Fruit fly (Drosophila melanogaster) whole organism: ENCODE data around the gene brv2.

Source experiments
- CG8478 ChIP-seq: fragments of >200 bp; optimal IDR thresholded peaks from 2 replicates; lab custom pipeline; 2018; ENCODE audit warnings: inconsistent platforms
- Dll ChIP-seq: fragments of >200 bp; optimal IDR thresholded peaks from 2 replicates; lab custom pipeline; 2017
- EcR ChIP-seq, 2 experiments: fragments of >200 bp; optimal IDR thresholded peaks; 2 replicates each; lab custom pipeline; 2017; ENCODE audit warnings: missing biosample characterization in 2 of 2, missing genetic modification characterization in 2 of 2, missing genetic modification reagents in 2 of 2
- pan ChIP-seq: fragments of >200 bp; optimal IDR thresholded peaks from 2 replicates; lab custom pipeline; 2017
- psq ChIP-seq: fragments of >200 bp; optimal IDR thresholded peaks from 2 replicates; lab custom pipeline; 2017
- usp ChIP-seq: fragments of >200 bp; optimal IDR thresholded peaks from 2 replicates; lab custom pipeline; 2017; ENCODE audit warnings: missing biosample characterization, missing genetic modification characterization, mixed read lengths

brv2 gene

dm6 chr3L:17339122-17339521 is 5.4 kb downstream of the brv2 start, which contains the start of gene CG6479:
Gene CG6479, minus strand, starts transcription at chr3L:17339262.
- no peak for TF ChIP-seq psq (lab: Kevin White, UChicago)
- TF ChIP-seq Dll: no peak
- TF ChIP-seq CG8478 (lab: Kevin White, UChicago): no peak
- no peak for TF ChIP-seq usp (GFP tag; lab: Kevin White, UChicago)
- no peak for TF ChIP-seq EcR (GFP tag; optimal IDR thresholded peaks at IDR 0.05; lab: Kevin White, UChicago)
- no peak for TF ChIP-seq pan (lab: Kevin White, UChicago)

DNA sequence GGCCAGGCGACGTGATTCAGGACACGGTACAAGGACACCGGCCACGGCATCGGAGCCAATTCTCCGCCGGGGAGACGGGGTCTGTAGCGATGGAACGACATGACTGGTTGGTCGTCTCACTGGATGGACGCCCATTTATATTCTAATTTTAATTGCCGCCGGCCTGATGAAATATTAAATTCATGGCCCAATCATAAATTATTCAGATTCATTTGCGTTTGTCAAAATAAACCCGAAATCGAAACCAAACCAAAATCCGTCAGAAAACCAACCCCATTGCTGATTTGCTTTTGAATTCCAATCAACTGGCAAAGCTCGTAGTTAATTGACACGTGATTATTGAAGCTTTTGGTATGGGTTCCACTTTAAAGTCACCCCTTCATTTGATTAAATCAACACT is 15.4 kb downstream of the brv2 start, which contains the start of gene Or74a:
Gene Or74a (minus strand): TSS at position 101 of the 400 bp plus-strand sequence.
- TF ChIP-seq usp (GFP tag; lab: Kevin White, UChicago) (no peak), EcR (GFP tag; optimal IDR thresholded peaks at IDR 0.05; lab: Kevin White, UChicago) (no peak), psq (lab: Kevin White, UChicago) (no peak)

DNA sequence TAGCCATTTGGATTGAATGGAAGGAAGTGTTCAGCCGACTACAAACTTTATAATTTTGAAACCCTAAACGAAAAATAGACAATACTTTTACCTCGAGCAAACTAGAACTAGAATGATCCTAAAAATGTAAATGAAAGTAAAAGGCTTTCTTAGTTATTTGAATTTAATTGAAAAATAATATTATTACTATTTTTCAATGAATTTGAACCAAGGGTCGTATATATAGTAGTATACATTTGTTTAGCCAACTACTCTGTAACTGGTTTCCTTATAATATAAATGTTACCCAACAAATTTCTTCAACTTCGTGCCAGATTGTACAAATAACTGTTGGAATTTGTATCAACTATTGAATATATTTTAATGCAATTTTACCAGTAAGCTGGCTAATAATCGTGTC is 19.1 kb downstream of the brv2 start, which contains the start of gene CG13725:
Gene CG13725 (minus strand): TSS at position 101 of the 400 bp plus-strand sequence.
- no peak for TF ChIP-seq usp (GFP tag; lab: Kevin White, UChicago)
- TF ChIP-seq psq (lab: Kevin White, UChicago): no peak
- no peak for TF ChIP-seq EcR (GFP tag; optimal IDR thresholded peaks at IDR 0.05; lab: Kevin White, UChicago)
- no peak for TF ChIP-seq CG8478 (lab: Kevin White, UChicago)
- TF ChIP-seq Dll: no peak
- TF ChIP-seq pan (lab: Kevin White, UChicago): no peak

- TF ChIP-seq Dll: no peak
- TF ChIP-seq CG8478 (lab: Kevin White, UChicago): no peak
Measured at dm6 chr3L:17322541-17322940, 22.0 kb downstream of the brv2 start, which contains the start of gene CG13724. Gene CG13724, plus strand, starts transcription at chr3L:17322841.

dm6 chr3L:17320711-17321110 is 23.8 kb downstream of the brv2 start, which contains the start of gene ND-24L:
Gene ND-24L, minus strand, starts transcription at chr3L:17320811.
- TF ChIP-seq usp (GFP tag; lab: Kevin White, UChicago) (no peak), pan (lab: Kevin White, UChicago) (no peak), CG8478 (lab: Kevin White, UChicago) (no peak)

DNA sequence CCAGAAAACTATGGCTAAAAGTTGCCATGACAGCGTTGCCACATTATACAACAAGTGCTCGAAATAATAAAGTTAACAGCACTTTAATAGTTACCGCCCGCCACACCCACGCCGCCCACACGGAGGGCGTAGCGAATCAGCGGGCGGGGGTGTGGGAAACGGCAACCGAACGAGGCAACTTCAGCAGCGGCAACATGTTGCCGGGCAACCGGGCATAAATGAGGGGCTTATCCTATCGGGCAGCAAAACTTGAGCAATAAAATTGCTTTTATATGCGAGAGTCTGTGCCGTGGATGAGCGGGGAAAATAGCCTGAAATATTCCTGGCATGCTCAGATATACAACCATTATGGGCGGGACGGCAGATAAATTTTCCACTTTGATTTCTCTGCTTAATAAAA is 28.3 kb downstream of the brv2 start:
- TF ChIP-seq EcR (GFP tag; optimal IDR thresholded peaks at IDR 0.05; lab: Kevin White, UChicago): no peak
- no peak for TF ChIP-seq psq (lab: Kevin White, UChicago)
- TF ChIP-seq pan (lab: Kevin White, UChicago): no peak
- no peak for TF ChIP-seq CG8478 (lab: Kevin White, UChicago)
- no peak for TF ChIP-seq usp (GFP tag; lab: Kevin White, UChicago)
- TF ChIP-seq Dll: no peak

dm6 chr3L:17310509-17310908 is 34.0 kb downstream of the brv2 start:
- TF ChIP-seq psq (lab: Kevin White, UChicago) (no peak), EcR (GFP tag; optimal IDR thresholded peaks at IDR 0.05; lab: Kevin White, UChicago) (no peak), Dll (no peak), usp (GFP tag; lab: Kevin White, UChicago) (no peak), CG8478 (lab: Kevin White, UChicago) (no peak), pan (lab: Kevin White, UChicago) (no peak)

dm6 chr3L:17292205-17292604 is 52.3 kb downstream of the brv2 start:
- TF ChIP-seq usp (GFP tag; lab: Kevin White, UChicago): no peak
- TF ChIP-seq Dll: no peak
- no peak for TF ChIP-seq CG8478 (lab: Kevin White, UChicago)
- TF ChIP-seq pan (lab: Kevin White, UChicago): no peak
- no peak for TF ChIP-seq EcR (GFP tag; optimal IDR thresholded peaks at IDR 0.05; lab: Kevin White, UChicago)
- no peak for TF ChIP-seq psq (lab: Kevin White, UChicago)
